Fruit fly (Drosophila melanogaster) whole organism, adult: Measurements from ENCODE around the gene CG13085.

ENCODE experiments used
- CG11617 ChIP-seq: fragments of 200-800 bp; sonication (Bioruptor generic); optimal IDR thresholded peaks from 2 replicates; lab custom pipeline; 2017; ENCODE audit warnings: mild to moderate bottlenecking, missing biosample characterization, missing genetic modification reagents, missing genetic modification characterization
- CG12768 ChIP-seq: fragments of 200-800 bp; sonication (Bioruptor generic); optimal IDR thresholded peaks from 2 replicates; lab custom pipeline; 2017; ENCODE audit warnings: missing biosample characterization, missing genetic modification characterization, mild to moderate bottlenecking, moderate library complexity, missing genetic modification reagents
- CG14711 ChIP-seq: fragments of 200-800 bp; sonication (Bioruptor generic); optimal IDR thresholded peaks from 2 replicates; lab custom pipeline; 2018; ENCODE audit warnings: missing biosample characterization, mild to moderate bottlenecking, missing genetic modification characterization, moderate library complexity
- CG5204 ChIP-seq: fragments of 200-800 bp; sonication (Bioruptor generic); optimal IDR thresholded peaks from 2 replicates; lab custom pipeline; 2016; ENCODE audit warnings: missing biosample characterization, missing genetic modification characterization
- Crg-1 ChIP-seq: fragments of 200-800 bp; sonication (Bioruptor generic); optimal IDR thresholded peaks from 2 replicates; lab custom pipeline; 2016; ENCODE audit warnings: missing biosample characterization, missing genetic modification characterization
- Mnt ChIP-seq: fragments of 200-800 bp; sonication (Bioruptor generic); optimal IDR thresholded peaks from 2 replicates; lab custom pipeline; 2016; ENCODE audit warnings: missing biosample characterization, mild to moderate bottlenecking, missing genetic modification characterization
- bab1 ChIP-seq: fragments of 200-800 bp; sonication (Bioruptor generic); optimal IDR thresholded peaks from 3 replicates; lab custom pipeline; 2019; ENCODE audit warnings: missing biosample characterization, mild to moderate bottlenecking, missing genetic modification characterization, moderate library complexity
- cnc ChIP-seq, 2 experiments: fragments of >200 bp; optimal IDR thresholded peaks; 2 replicates each; lab custom pipeline; 2017
- kay ChIP-seq: fragments of 200-800 bp; sonication (Bioruptor generic); peaks from one replicate; lab custom pipeline; 2016; ENCODE audit warnings: missing biosample characterization, missing genetic modification characterization, borderline replicate concordance
- pad ChIP-seq: fragments of 200-800 bp; sonication (Bioruptor generic); optimal IDR thresholded peaks from 3 replicates; lab custom pipeline; 2017; ENCODE audit warnings: missing biosample characterization, missing genetic modification characterization, mild to moderate bottlenecking, moderate library complexity, missing genetic modification reagents

dm6 chr2L:19439598-19440230 lies 15.9 kb downstream of the CG13085 start:
- TF ChIP-seq CG14711 (no peak), Mnt (GFP tag; lab: Kevin White, UChicago) (no peak), CG12768 (GFP tag; lab: Kevin White, UChicago) (no peak), bab1 (no peak), cnc (optimal IDR thresholded peaks at IDR 0.05; lab: Kevin White, UChicago) (no peak), CG5204 (no peak), Crg-1 (GFP tag; lab: Kevin White, UChicago) (no peak), CG11617 (GFP tag; lab: Kevin White, UChicago) (no peak), pad (GFP tag; lab: Kevin White, UChicago) (no peak), kay (no peak)
